Fruit fly (Drosophila melanogaster): ENCODE results near the gene CG31862.
A peak's percentile ranks its signal among the peaks of the same experiment; 100 is the strongest.

Gene CG31862

DNA sequence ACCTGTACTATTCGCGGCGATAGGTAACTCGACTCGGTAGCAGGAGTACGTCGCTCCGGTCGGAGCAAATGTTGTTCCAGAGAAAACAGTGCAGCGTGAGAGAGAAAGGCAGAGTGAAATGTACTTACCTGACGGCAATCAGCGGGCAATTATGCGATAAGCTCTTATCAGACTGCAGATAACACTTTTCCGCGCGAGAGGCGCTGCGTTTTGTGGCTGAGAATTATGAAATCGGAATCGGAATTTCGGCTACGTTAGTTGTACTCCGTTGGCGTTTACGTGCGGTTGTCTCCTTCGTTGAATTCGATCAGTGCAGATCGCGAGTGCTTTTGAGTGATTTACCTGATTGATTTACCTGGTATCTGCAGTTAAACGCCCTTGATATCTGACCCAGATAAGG lies 9.2 kb downstream of the CG31862 start:
- no peak for TF ChIP-seq CG32121 (GFP tag; IDR thresholded peaks at IDR 0.05)
- TF ChIP-seq CG15710 (tag; optimal IDR thresholded peaks at IDR 0.05): no peak
- no peak for TF ChIP-seq D1 (tag; optimal IDR thresholded peaks at IDR 0.05)
- TF ChIP-seq gl (tag; optimal IDR thresholded peaks at IDR 0.05): no peak
- peak; percentile 11 for TF ChIP-seq EcR (GFP tag; optimal IDR thresholded peaks at IDR 0.05)
- no peak for TF ChIP-seq rn (GFP tag; IDR thresholded peaks at IDR 0.05)
- no peak for TF ChIP-seq Pif1B (GFP tag; optimal IDR thresholded peaks at IDR 0.05)
- no peak for TF ChIP-seq Ets98B (GFP tag; IDR thresholded peaks at IDR 0.05)

- TF ChIP-seq CG9948 (tag; optimal IDR thresholded peaks at IDR 0.05) (no peak), CG12605 (GFP tag; IDR thresholded peaks at IDR 0.05) (no peak), Snoo (tag; optimal IDR thresholded peaks at IDR 0.05) (no peak), CG8301 (tag; optimal IDR thresholded peaks at IDR 0.05) (no peak), CG32121 (GFP tag; IDR thresholded peaks at IDR 0.05) (no peak), CG34367 (tag; optimal IDR thresholded peaks at IDR 0.05) (no peak), CG14655 (GFP tag; optimal IDR thresholded peaks at IDR 0.05) (no peak), fd96Ca (GFP tag; IDR thresholded peaks at IDR 0.05) (no peak), Pif1B (GFP tag; optimal IDR thresholded peaks at IDR 0.05) (no peak), CG10348 (GFP tag; IDR thresholded peaks at IDR 0.05) (no peak), CG17806 (tag; optimal IDR thresholded peaks at IDR 0.05) (no peak), CG4496 (GFP tag; IDR thresholded peaks at IDR 0.05) (no peak), Pif1A (GFP tag; optimal IDR thresholded peaks at IDR 0.05) (no peak), EcR (GFP tag; optimal IDR thresholded peaks at IDR 0.05) (no peak), gl (tag; optimal IDR thresholded peaks at IDR 0.05) (no peak), CG15710 (tag; optimal IDR thresholded peaks at IDR 0.05) (no peak), Ets98B (GFP tag; IDR thresholded peaks at IDR 0.05) (no peak), CG8159 (tag; optimal IDR thresholded peaks at IDR 0.05) (no peak)
These were observed 9.9 kb downstream of the CG31862 start for dm6 chr2L:12348407-12349091.

dm6 chr2L:12350880-12351279 lies 12.2 kb downstream of the CG31862 start:
- TF ChIP-seq fd96Ca (GFP tag; IDR thresholded peaks at IDR 0.05): peak; percentile 34; the same call in 1 of the 3 replicates
- TF ChIP-seq CG34367 (tag; optimal IDR thresholded peaks at IDR 0.05): no peak
- peak; percentile 5 for TF ChIP-seq CG14655 (GFP tag; optimal IDR thresholded peaks at IDR 0.05)
- no peak for TF ChIP-seq CG32121 (GFP tag; IDR thresholded peaks at IDR 0.05)
- TF ChIP-seq CG10348 (GFP tag; IDR thresholded peaks at IDR 0.05): no peak
- TF ChIP-seq Ets98B (GFP tag; IDR thresholded peaks at IDR 0.05): no peak
- no peak for TF ChIP-seq EcR (GFP tag; optimal IDR thresholded peaks at IDR 0.05)
- no peak for TF ChIP-seq Pif1B (GFP tag; optimal IDR thresholded peaks at IDR 0.05)
- no peak for TF ChIP-seq CG8159 (tag; optimal IDR thresholded peaks at IDR 0.05)
- TF ChIP-seq CG8301 (tag; optimal IDR thresholded peaks at IDR 0.05): no peak
- no peak for TF ChIP-seq Pif1A (GFP tag; optimal IDR thresholded peaks at IDR 0.05)
- TF ChIP-seq rn (GFP tag; IDR thresholded peaks at IDR 0.05): no peak
- TF ChIP-seq CG4496 (GFP tag; IDR thresholded peaks at IDR 0.05): peak; percentile 72; the same call in 2 of the 3 replicates
- TF ChIP-seq CG13204 (GFP tag; optimal IDR thresholded peaks at IDR 0.05): no peak
- no peak for TF ChIP-seq CG17806 (tag; optimal IDR thresholded peaks at IDR 0.05)

dm6 chr2L:12351969-12352368 lies 13.3 kb downstream of the CG31862 start:
- no peak for TF ChIP-seq Pif1A (GFP tag; optimal IDR thresholded peaks at IDR 0.05)
- no peak for TF ChIP-seq gl (tag; optimal IDR thresholded peaks at IDR 0.05)
- TF ChIP-seq CG12605 (GFP tag; IDR thresholded peaks at IDR 0.05): no peak
- no peak for TF ChIP-seq CG10348 (GFP tag; IDR thresholded peaks at IDR 0.05)
- TF ChIP-seq CG4496 (GFP tag; IDR thresholded peaks at IDR 0.05): no peak
- no peak for TF ChIP-seq CG13204 (GFP tag; optimal IDR thresholded peaks at IDR 0.05)
- TF ChIP-seq CG34367 (tag; optimal IDR thresholded peaks at IDR 0.05): no peak
- no peak for TF ChIP-seq fd96Ca (GFP tag; IDR thresholded peaks at IDR 0.05)
- TF ChIP-seq CG32121 (GFP tag; IDR thresholded peaks at IDR 0.05): no peak
- TF ChIP-seq CG8159 (tag; optimal IDR thresholded peaks at IDR 0.05): no peak
- no peak for TF ChIP-seq CG8301 (tag; optimal IDR thresholded peaks at IDR 0.05)
- no peak for TF ChIP-seq Pif1B (GFP tag; optimal IDR thresholded peaks at IDR 0.05)
- TF ChIP-seq rn (GFP tag; IDR thresholded peaks at IDR 0.05): no peak
- no peak for TF ChIP-seq CG15710 (tag; optimal IDR thresholded peaks at IDR 0.05)
- TF ChIP-seq Ets98B (GFP tag; IDR thresholded peaks at IDR 0.05): no peak
- TF ChIP-seq CG9948 (tag; optimal IDR thresholded peaks at IDR 0.05): no peak
- TF ChIP-seq D1 (tag; optimal IDR thresholded peaks at IDR 0.05): no peak
- no peak for TF ChIP-seq CG17806 (tag; optimal IDR thresholded peaks at IDR 0.05)
- no peak for TF ChIP-seq CG14655 (GFP tag; optimal IDR thresholded peaks at IDR 0.05)

DNA sequence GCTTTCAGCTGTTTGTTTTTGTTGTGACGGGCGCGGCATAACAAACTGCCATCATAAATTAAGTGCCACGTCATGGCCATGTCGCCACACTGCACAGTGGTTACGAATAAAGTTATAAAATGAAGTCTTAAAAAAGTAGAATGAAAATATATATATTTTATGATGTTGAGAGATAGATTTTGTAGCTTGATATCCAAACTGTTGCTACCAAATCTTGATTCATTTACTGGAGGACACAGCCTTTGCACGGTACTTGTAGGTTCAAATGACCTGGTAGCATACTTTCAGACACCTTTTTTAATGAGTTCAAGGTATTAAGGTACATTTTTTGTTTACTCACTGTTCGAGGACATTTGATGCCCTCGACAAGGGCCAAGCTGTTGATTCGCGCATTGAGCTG lies 15.3 kb downstream of the CG31862 start:
- no peak for TF ChIP-seq Pif1A (GFP tag; optimal IDR thresholded peaks at IDR 0.05)
- TF ChIP-seq EcR (GFP tag; optimal IDR thresholded peaks at IDR 0.05): no peak
- TF ChIP-seq CG15710 (tag; optimal IDR thresholded peaks at IDR 0.05): no peak
- no peak for TF ChIP-seq CG32121 (GFP tag; IDR thresholded peaks at IDR 0.05)
- TF ChIP-seq CG8301 (tag; optimal IDR thresholded peaks at IDR 0.05): no peak
- no peak for TF ChIP-seq fd96Ca (GFP tag; IDR thresholded peaks at IDR 0.05)
- no peak for TF ChIP-seq rn (GFP tag; IDR thresholded peaks at IDR 0.05)
- TF ChIP-seq CG17806 (tag; optimal IDR thresholded peaks at IDR 0.05): no peak
- TF ChIP-seq CG13204 (GFP tag; optimal IDR thresholded peaks at IDR 0.05): no peak
- no peak for TF ChIP-seq D1 (tag; optimal IDR thresholded peaks at IDR 0.05)
- no peak for TF ChIP-seq CG9948 (tag; optimal IDR thresholded peaks at IDR 0.05)
- no peak for TF ChIP-seq gl (tag; optimal IDR thresholded peaks at IDR 0.05)
- no peak for TF ChIP-seq Snoo (tag; optimal IDR thresholded peaks at IDR 0.05)
- no peak for TF ChIP-seq CG12605 (GFP tag; IDR thresholded peaks at IDR 0.05)
- no peak for TF ChIP-seq CG4496 (GFP tag; IDR thresholded peaks at IDR 0.05)
- no peak for TF ChIP-seq Ets98B (GFP tag; IDR thresholded peaks at IDR 0.05)
- no peak for TF ChIP-seq CG34367 (tag; optimal IDR thresholded peaks at IDR 0.05)
- TF ChIP-seq Pif1B (GFP tag; optimal IDR thresholded peaks at IDR 0.05): no peak
- TF ChIP-seq CG8159 (tag; optimal IDR thresholded peaks at IDR 0.05): no peak
- TF ChIP-seq CG14655 (GFP tag; optimal IDR thresholded peaks at IDR 0.05): no peak

Data from whole organism, pupa.